Fruit fly (Drosophila melanogaster) whole organism, embryonic: ENCODE data around the gene Mst89B.

Experiments
- B-H1 ChIP-seq: fragments of 200-800 bp; sonication (Bioruptor generic); IDR thresholded peaks from 3 replicates; pipeline ENCODE4 v1.3.6; 2022; ENCODE audit warnings: missing biosample characterization, missing genetic modification characterization
- BEAF-32 ChIP-seq: fragments of 200-800 bp; sonication (Bioruptor generic); optimal IDR thresholded peaks from 3 replicates; lab custom pipeline; 2017; ENCODE audit warnings: missing biosample characterization, missing genetic modification characterization, mild to moderate bottlenecking, moderate library complexity, missing genetic modification reagents
- CG10267 ChIP-seq: fragments of 200-800 bp; sonication (Bioruptor generic); optimal IDR thresholded peaks from 2 replicates; lab custom pipeline; 2018; ENCODE audit warnings: missing biosample characterization, mild to moderate bottlenecking, missing genetic modification characterization, moderate library complexity
- CG11398 ChIP-seq: fragments of 200-800 bp; sonication (Bioruptor generic); optimal IDR thresholded peaks from 2 replicates; lab custom pipeline; 2016; ENCODE audit warnings: missing biosample characterization, missing genetic modification characterization
- CG12659 ChIP-seq: fragments of 200-800 bp; sonication (Bioruptor generic); optimal IDR thresholded peaks from 3 replicates; lab custom pipeline; 2017; ENCODE audit warnings: mild to moderate bottlenecking, missing biosample characterization, missing genetic modification reagents, missing genetic modification characterization
- CG13424 ChIP-seq: fragments of 200-800 bp; sonication (Bioruptor generic); optimal IDR thresholded peaks from 2 replicates; lab custom pipeline; 2019; ENCODE audit warnings: missing biosample characterization, mild to moderate bottlenecking, missing genetic modification characterization, moderate library complexity
- CG14441 ChIP-seq: fragments of 200-800 bp; sonication (Bioruptor generic); IDR thresholded peaks from 2 replicates; pipeline ENCODE4 v1.3.6; 2022; ENCODE audit warnings: missing biosample characterization, missing genetic modification characterization
- CG14667 ChIP-seq: fragments of 200-800 bp; sonication (Bioruptor generic); IDR thresholded peaks from 2 replicates; pipeline ENCODE4 v1.3.6; 2022; ENCODE audit warnings: missing biosample characterization, missing genetic modification characterization
- CG15696 ChIP-seq: fragments of 200-800 bp; sonication (Bioruptor generic); optimal IDR thresholded peaks from 2 replicates; lab custom pipeline; 2019; ENCODE audit warnings: missing biosample characterization, mild to moderate bottlenecking, missing genetic modification characterization, moderate library complexity
- CG1647 ChIP-seq: fragments of 200-800 bp; sonication (Bioruptor generic); optimal IDR thresholded peaks from 3 replicates; lab custom pipeline; 2016; ENCODE audit warnings: missing biosample characterization, missing genetic modification characterization
- CG16815 ChIP-seq: fragments of 200-800 bp; sonication (Bioruptor generic); optimal IDR thresholded peaks from 3 replicates; lab custom pipeline; 2017; ENCODE audit warnings: missing biosample characterization, mild to moderate bottlenecking, missing genetic modification characterization
- CG17359 ChIP-seq: fragments of 200-800 bp; sonication (Bioruptor generic); optimal IDR thresholded peaks from 3 replicates; lab custom pipeline; 2018; ENCODE audit warnings: missing biosample characterization, mild to moderate bottlenecking, missing genetic modification characterization, moderate library complexity
- CG18011 ChIP-seq: fragments of 200-800 bp; sonication (Bioruptor generic); optimal IDR thresholded peaks from 2 replicates; lab custom pipeline; 2017; ENCODE audit warnings: missing biosample characterization, missing genetic modification characterization, mild to moderate bottlenecking, moderate library complexity, missing genotype
- CG18476 ChIP-seq: fragments of 200-800 bp; sonication (Bioruptor generic); optimal IDR thresholded peaks from 2 replicates; lab custom pipeline; 2016; ENCODE audit warnings: missing biosample characterization, mild to moderate bottlenecking, missing genetic modification characterization
- CG18599 ChIP-seq: fragments of 200-800 bp; sonication (Bioruptor generic); optimal IDR thresholded peaks from 3 replicates; lab custom pipeline; 2017; ENCODE audit warnings: missing biosample characterization, missing genetic modification characterization, mild to moderate bottlenecking, moderate library complexity, missing genetic modification reagents
- CG2712 ChIP-seq: fragments of 200-800 bp; optimal IDR thresholded peaks from 3 replicates; lab custom pipeline; 2019; ENCODE audit warnings: missing biosample characterization, mild to moderate bottlenecking, missing genetic modification characterization, moderate library complexity
- CG3407 ChIP-seq: fragments of 200-800 bp; sonication (Bioruptor generic); optimal IDR thresholded peaks from 2 replicates; lab custom pipeline; 2018; ENCODE audit warnings: missing biosample characterization, mild to moderate bottlenecking, missing genetic modification characterization
- CG3838 ChIP-seq: fragments of 200-800 bp; sonication (Bioruptor generic); optimal IDR thresholded peaks from 3 replicates; lab custom pipeline; 2016; ENCODE audit warnings: missing biosample characterization, missing genetic modification characterization
- CG7745 ChIP-seq: fragments of 200-800 bp; sonication (Bioruptor generic); optimal IDR thresholded peaks from 2 replicates; lab custom pipeline; 2018; ENCODE audit warnings: missing biosample characterization, mild to moderate bottlenecking, missing genetic modification characterization, moderate library complexity
- CG8290 ChIP-seq, 3 experiments: fragments of 200-800 bp; sonication (Bioruptor generic); optimal IDR thresholded peaks; 2 replicates each; lab custom pipeline; 2016 to 2019; ENCODE audit warnings: missing biosample characterization in 3 of 3, missing genetic modification characterization in 3 of 3, mild to moderate bottlenecking in 2 of 3, moderate library complexity in 1 of 3
- CG8765 ChIP-seq: fragments of 200-800 bp; sonication (Bioruptor generic); IDR thresholded peaks from 2 replicates; pipeline ENCODE4 v1.3.6; 2022; ENCODE audit warnings: missing biosample characterization, missing genetic modification characterization
- CG8944 ChIP-seq: fragments of 200-800 bp; sonication (Bioruptor generic); optimal IDR thresholded peaks from 3 replicates; lab custom pipeline; 2016; ENCODE audit warnings: missing biosample characterization, missing genetic modification characterization
- CG9437 ChIP-seq: fragments of 200-800 bp; sonication (Bioruptor generic); optimal IDR thresholded peaks from 2 replicates; lab custom pipeline; 2018; ENCODE audit warnings: missing biosample characterization, mild to moderate bottlenecking, missing genetic modification characterization
- HmgZ ChIP-seq: fragments of 200-800 bp; sonication (Bioruptor generic); optimal IDR thresholded peaks from 2 replicates; lab custom pipeline; 2018; ENCODE audit warnings: missing biosample characterization, mild to moderate bottlenecking, missing genetic modification characterization
- Hmr ChIP-seq: fragments of 200-800 bp; sonication (Bioruptor generic); optimal IDR thresholded peaks from 3 replicates; lab custom pipeline; 2017; ENCODE audit warnings: mild to moderate bottlenecking, missing biosample characterization, missing genetic modification reagents, missing genetic modification characterization
- Myb ChIP-seq: fragments of 200-800 bp; sonication (Bioruptor generic); optimal IDR thresholded peaks from 2 replicates; lab custom pipeline; 2016; ENCODE audit warnings: missing biosample characterization, missing genetic modification characterization
- Nf-YB ChIP-seq: fragments of 200-800 bp; sonication (Bioruptor generic); optimal IDR thresholded peaks from 3 replicates; lab custom pipeline; 2019; ENCODE audit warnings: missing biosample characterization, mild to moderate bottlenecking, missing genetic modification characterization, moderate library complexity
- Spps ChIP-seq: fragments of 200-800 bp; sonication (Bioruptor generic); optimal IDR thresholded peaks from 2 replicates; lab custom pipeline; 2018; ENCODE audit warnings: missing biosample characterization, mild to moderate bottlenecking, missing genetic modification characterization
- Xbp1 ChIP-seq: fragments of 200-800 bp; sonication (Bioruptor generic); optimal IDR thresholded peaks from 3 replicates; lab custom pipeline; 2016; ENCODE audit warnings: missing biosample characterization, mild to moderate bottlenecking, missing genetic modification characterization
- Xrp1 ChIP-seq: fragments of 200-800 bp; sonication (Bioruptor generic); IDR thresholded peaks from 2 replicates; pipeline ENCODE4 v1.3.6; 2022; ENCODE audit warnings: missing biosample characterization, missing genetic modification characterization
- abd-A ChIP-seq: fragments of 200-800 bp; sonication (Bioruptor generic); optimal IDR thresholded peaks from 3 replicates; lab custom pipeline; 2019; ENCODE audit warnings: missing biosample characterization, mild to moderate bottlenecking, missing genetic modification characterization, moderate library complexity
- cato ChIP-seq: fragments of 200-800 bp; sonication (Bioruptor generic); optimal IDR thresholded peaks from 2 replicates; lab custom pipeline; 2016; ENCODE audit warnings: missing biosample characterization, missing genetic modification characterization, borderline replicate concordance
- ftz-f1 ChIP-seq: fragments of 200-800 bp; sonication (Bioruptor generic); optimal IDR thresholded peaks from 2 replicates; lab custom pipeline; 2016; ENCODE audit warnings: missing biosample characterization, missing genetic modification characterization
- gce ChIP-seq: fragments of 200-800 bp; sonication (Bioruptor generic); IDR thresholded peaks from 3 replicates; pipeline ENCODE4 v1.3.6; 2022; ENCODE audit warnings: missing biosample characterization, missing genetic modification characterization
- gsb-n ChIP-seq: fragments of 200-800 bp; sonication (Bioruptor generic); optimal IDR thresholded peaks from 3 replicates; lab custom pipeline; 2018; ENCODE audit warnings: missing biosample characterization, mild to moderate bottlenecking, missing genetic modification characterization
- insv ChIP-seq, 2 experiments: fragments of 200-800 bp; sonication (Bioruptor generic); optimal IDR thresholded peaks; 3 replicates each; lab custom pipeline; 2016 to 2018; ENCODE audit warnings: missing biosample characterization in 2 of 2, missing genetic modification characterization in 2 of 2
- mirr ChIP-seq: fragments of 200-800 bp; sonication (Bioruptor generic); optimal IDR thresholded peaks from 3 replicates; lab custom pipeline; 2018; ENCODE audit warnings: missing biosample characterization, mild to moderate bottlenecking, missing genetic modification characterization
- nau ChIP-seq: fragments of 200-800 bp; sonication (Bioruptor generic); optimal IDR thresholded peaks from 3 replicates; lab custom pipeline; 2017; ENCODE audit warnings: missing biosample characterization, mild to moderate bottlenecking, missing genetic modification characterization, missing genetic modification reagents
- nom ChIP-seq: fragments of 200-800 bp; sonication (Bioruptor generic); optimal IDR thresholded peaks from 2 replicates; lab custom pipeline; 2017; ENCODE audit warnings: missing biosample characterization, missing genetic modification characterization, mild to moderate bottlenecking, moderate library complexity, missing genetic modification reagents
- oc ChIP-seq: fragments of 200-800 bp; sonication (Bioruptor generic); optimal IDR thresholded peaks from 2 replicates; lab custom pipeline; 2018; ENCODE audit warnings: missing biosample characterization, mild to moderate bottlenecking, missing genetic modification characterization, moderate library complexity
- pb ChIP-seq: fragments of 200-800 bp; sonication (Bioruptor generic); optimal IDR thresholded peaks from 3 replicates; lab custom pipeline; 2016; ENCODE audit warnings: missing biosample characterization, missing genetic modification characterization
- sd ChIP-seq: fragments of 200-800 bp; sonication (Bioruptor generic); optimal IDR thresholded peaks from 3 replicates; lab custom pipeline; 2018; ENCODE audit warnings: missing biosample characterization, mild to moderate bottlenecking, missing genetic modification characterization, moderate library complexity
- sr ChIP-seq: fragments of 200-800 bp; sonication (Bioruptor generic); IDR thresholded peaks from 3 replicates; pipeline ENCODE4 v1.3.6; 2022; ENCODE audit warnings: missing biosample characterization, missing genetic modification characterization
- tap ChIP-seq: fragments of 200-800 bp; optimal IDR thresholded peaks from 3 replicates; lab custom pipeline; 2019; ENCODE audit warnings: missing biosample characterization, mild to moderate bottlenecking, missing genetic modification characterization, moderate library complexity
- toy ChIP-seq: fragments of 200-800 bp; sonication (Bioruptor generic); IDR thresholded peaks from 2 replicates; pipeline ENCODE4 v1.3.6; 2022; ENCODE audit warnings: missing biosample characterization, missing genetic modification characterization
- vvl ChIP-seq: fragments of 200-800 bp; sonication (Bioruptor generic); IDR thresholded peaks from 2 replicates; pipeline ENCODE4 v1.3.6; 2022; ENCODE audit warnings: missing biosample characterization, missing genetic modification characterization
- z ChIP-seq: fragments of 200-800 bp; sonication (Bioruptor generic); IDR thresholded peaks from 3 replicates; pipeline ENCODE4 v1.3.6; 2022; ENCODE audit warnings: missing biosample characterization, missing genetic modification characterization

Mst89B gene

DNA sequence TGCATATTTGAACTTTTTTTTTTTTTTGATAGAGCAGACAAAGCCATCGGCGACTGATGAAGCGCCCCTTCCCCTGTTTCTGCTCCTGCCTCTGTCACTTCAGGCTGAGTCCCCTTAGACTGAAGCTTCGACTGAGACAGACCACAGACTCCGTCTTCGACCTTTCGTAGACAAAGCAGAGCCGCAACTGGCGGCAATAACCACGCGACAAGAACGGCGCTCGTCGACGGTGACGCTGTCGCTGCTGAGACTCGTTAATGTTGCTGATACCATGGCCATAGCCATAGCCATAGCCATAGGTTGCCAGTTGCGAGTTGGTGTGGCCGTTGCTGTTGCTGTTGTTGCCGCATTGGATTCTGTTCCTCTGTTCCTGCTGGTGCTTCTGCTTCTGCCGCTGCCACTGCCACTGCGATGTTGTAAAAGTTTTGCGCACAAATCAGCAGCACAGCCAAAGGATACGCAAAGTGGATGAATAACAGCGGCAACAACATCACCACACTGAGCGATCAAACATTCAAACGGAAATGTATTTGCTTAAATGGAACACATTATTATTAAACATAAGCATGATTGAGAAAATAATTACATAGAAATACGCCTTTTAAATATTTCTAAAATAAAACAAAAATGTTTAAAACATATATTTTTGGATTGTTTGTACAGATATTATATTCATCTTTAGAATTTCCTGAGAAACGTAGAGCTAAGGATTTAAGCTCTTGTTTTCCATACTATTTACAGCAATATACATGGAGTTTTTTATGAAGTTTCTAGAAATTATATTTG is 43.4 kb upstream of the Mst89B start (continued):
- TF ChIP-seq oc (no peak), CG17359 (peak; percentile 29), gce (GFP tag; lab: Robert Waterston, UW) (0 out of 3 replicates have a peak, but pooled peaks have one; percentile 42), gsb-n (tag; lab: Kevin White, UChicago) (no peak), HmgZ (tag; lab: Kevin White, UChicago) (no peak), CG14441 (GFP tag; lab: Robert Waterston, UW) (peak; percentile 15; the same call in 1 of the 2 replicates), Myb (GFP tag; lab: Kevin White, UChicago) (no peak), CG18476 (GFP tag; lab: Kevin White, UChicago) (peak; percentile 42), CG15696 (tag; lab: Kevin White, UChicago) (no peak), cato (no peak), CG2712 (tag; lab: Kevin White, UChicago) (peak; percentile 22), CG18011 (GFP tag; lab: Kevin White, UChicago) (no peak), Nf-YB (GFP tag; lab: Kevin White, UChicago) (no peak), nau (GFP tag; lab: Kevin White, UChicago) (no peak), CG10267 (no peak), CG7745 (no peak), CG3838 (GFP tag; lab: Kevin White, UChicago) (no peak), CG14667 (GFP tag; lab: Robert Waterston, UW) (no peak), CG16815 (GFP tag; lab: Kevin White, UChicago) (peak; percentile 1), z (peak; percentile 51; the same call in 1 of the 3 replicates), Xrp1 (GFP tag; lab: Robert Waterston, UW) (peak; percentile 27; the same call in 1 of the 2 replicates), CG1647 (no peak), CG12659 (peak; percentile 12), Spps (tag; lab: Kevin White, UChicago) (no peak), BEAF-32 (GFP tag; lab: Kevin White, UChicago) (no peak), B-H1 (GFP tag; lab: Robert Waterston, UW) (no peak), CG9437 (GFP tag; lab: Kevin White, UChicago) (peak; percentile 27), mirr (GFP tag; lab: Kevin White, UChicago) (peak; percentile 55), Hmr (peak; percentile 42), sd (tag; lab: Kevin White, UChicago) (no peak), CG8290 (GFP tag; optimal IDR thresholded peaks at IDR 0.05; lab: Kevin White, UChicago) (no peak), CG8290 (tag; optimal IDR thresholded peaks at IDR 0.05; lab: Kevin White, UChicago) (peak in 1 of 2 experiments; percentile 75), CG13424 (tag; lab: Kevin White, UChicago) (peak; percentile 55), CG8944 (GFP tag; lab: Kevin White, UChicago) (no peak), nom (peak; percentile 32), pb (GFP tag; lab: Kevin White, UChicago) (peak; percentile 36), Xbp1 (GFP tag; lab: Kevin White, UChicago) (peak; percentile 9), tap (tag; lab: Kevin White, UChicago) (peak; percentile 21), vvl (GFP tag; lab: Robert Waterston, UW) (peak; percentile 44; the same call in 1 of the 2 replicates), toy (GFP tag; lab: Robert Waterston, UW) (0 out of 2 replicates have a peak, but pooled peaks have one; percentile 24), insv (GFP tag; optimal IDR thresholded peaks at IDR 0.05; lab: Kevin White, UChicago) (no peak), sr (0 out of 3 replicates have a peak, but pooled peaks have one; percentile 39), CG3407 (GFP tag; lab: Kevin White, UChicago) (no peak), abd-A (peak; percentile 90), CG8765 (GFP tag; lab: Robert Waterston, UW) (0 out of 2 replicates have a peak, but pooled peaks have one; percentile 29), ftz-f1 (GFP tag; lab: Kevin White, UChicago) (peak; percentile 44), CG11398 (GFP tag; lab: Kevin White, UChicago) (no peak), CG18599 (GFP tag; lab: Kevin White, UChicago) (peak; percentile 59)
